Worm (Caenorhabditis elegans) whole organism, young adult: ENCODE results near the gene Y41C4A.21.

Source experiments
- B0035.1 ChIP-seq: sonication (generic microtip); optimal IDR thresholded peaks from 2 replicates; lab custom pipeline; 2016; ENCODE audit warnings: missing genetic modification characterization, mild to moderate bottlenecking, missing compliant biosample characterization, missing genotype, missing genetic modification reagents
- C06A6.2 ChIP-seq: fragments of 200-800 bp; sonication (Bioruptor generic); conservative IDR thresholded peaks from 2 replicates; pipeline ENCODE4 v1.3.6; 2022; ENCODE audit warnings: missing genetic modification characterization, missing compliant biosample characterization
- ama-1 ChIP-seq, 3 experiments: fragments of 150-350 bp in 1 of 3; sonication (generic microtip) in 2 of 3; optimal IDR thresholded peaks; 2 replicates each; lab custom pipeline; 2014 to 2018; ENCODE audit warnings: missing biosample characterization in 2 of 3, missing genetic modification characterization in 2 of 3, missing genetic modification reagents in 2 of 3
- ceh-91 ChIP-seq: fragments of 200-800 bp; sonication (Bioruptor generic); IDR thresholded peaks from 2 replicates; pipeline ENCODE4 v1.3.6; 2022; ENCODE audit warnings: missing genetic modification reagents, missing genetic modification characterization, missing compliant biosample characterization
- die-1 ChIP-seq: sonication (generic microtip); optimal IDR thresholded peaks from 2 replicates; lab custom pipeline; 2016; ENCODE audit warnings: missing genotype, mild to moderate bottlenecking, missing genetic modification characterization, missing compliant biosample characterization
- egrh-3 ChIP-seq: fragments of 200-800 bp; sonication (Bioruptor generic); IDR thresholded peaks from 2 replicates; pipeline ENCODE4 v1.3.6; 2022; ENCODE audit warnings: missing genetic modification reagents, missing genetic modification characterization, missing compliant biosample characterization
- lin-54 ChIP-seq: fragments of 200-800 bp; sonication (Bioruptor generic); optimal IDR thresholded peaks from 2 replicates; lab custom pipeline; 2018; ENCODE audit warnings: mild to moderate bottlenecking, missing genetic modification characterization, missing compliant biosample characterization
- mes-4 ChIP-seq: sonication (generic microtip); optimal IDR thresholded peaks from 2 replicates; lab custom pipeline; 2016; ENCODE audit warnings: missing genotype, missing genetic modification characterization, missing compliant biosample characterization
- mxl-1 ChIP-seq: sonication (generic microtip); optimal IDR thresholded peaks from 2 replicates; lab custom pipeline; 2016; ENCODE audit warnings: missing genetic modification characterization, missing compliant biosample characterization
- nhr-90 ChIP-seq: sonication (generic microtip); optimal IDR thresholded peaks from 2 replicates; lab custom pipeline; 2016; ENCODE audit warnings: missing genotype, mild to moderate bottlenecking, missing genetic modification characterization, missing compliant biosample characterization
- pha-4 ChIP-seq: fragments of 150-350 bp; sonication (generic microtip); optimal IDR thresholded peaks from 2 replicates; lab custom pipeline; 2014; ENCODE audit warnings: missing biosample characterization, missing genetic modification reagents, missing genetic modification characterization
- tbx-9 ChIP-seq: sonication (generic microtip); optimal IDR thresholded peaks from 2 replicates; lab custom pipeline; 2016; ENCODE audit warnings: borderline replicate concordance, missing genetic modification characterization, inconsistent platforms, missing compliant biosample characterization
- unc-62 ChIP-seq: fragments of 150-350 bp; optimal IDR thresholded peaks from 2 replicates; lab custom pipeline; 2014; ENCODE audit warnings: missing biosample characterization, missing genetic modification reagents, missing genetic modification characterization

- no peak for TF ChIP-seq C06A6.2 (GFP tag; lab: Robert Waterston, UW)
- no peak for TF ChIP-seq ceh-91 (GFP tag; lab: Robert Waterston, UW)
- no peak for TF ChIP-seq ama-1 (optimal IDR thresholded peaks at IDR 0.05; lab: Kevin White, UChicago)
- TF ChIP-seq ama-1 (GFP tag; optimal IDR thresholded peaks at IDR 0.05; lab: Kevin White, UChicago): no peak
- no peak for TF ChIP-seq lin-54
- no peak for TF ChIP-seq B0035.1 (tag; lab: Kevin White, UChicago)
- peak; percentile 49; the same call in 1 of the 2 replicates for TF ChIP-seq egrh-3 (GFP tag; lab: Robert Waterston, UW)
- TF ChIP-seq mes-4 (tag; lab: Kevin White, UChicago): no peak
- no peak for TF ChIP-seq nhr-90 (tag; lab: Kevin White, UChicago)
- no peak for TF ChIP-seq mxl-1 (tag; lab: Kevin White, UChicago)
- TF ChIP-seq die-1 (tag; lab: Kevin White, UChicago): no peak
- no peak for TF ChIP-seq tbx-9
- TF ChIP-seq unc-62 (GFP tag; lab: Kevin White, UChicago): no peak
- no peak for TF ChIP-seq pha-4
Observed at ce11 chrIII:11730850-11731249, 1.3 kb upstream of the Y41C4A.21 start.
